Worm (Caenorhabditis elegans): ENCODE data around the gene T10B10.4.
A peak's percentile ranks its signal among the peaks of the same experiment; 100 is the strongest.

Gene T10B10.4

DNA sequence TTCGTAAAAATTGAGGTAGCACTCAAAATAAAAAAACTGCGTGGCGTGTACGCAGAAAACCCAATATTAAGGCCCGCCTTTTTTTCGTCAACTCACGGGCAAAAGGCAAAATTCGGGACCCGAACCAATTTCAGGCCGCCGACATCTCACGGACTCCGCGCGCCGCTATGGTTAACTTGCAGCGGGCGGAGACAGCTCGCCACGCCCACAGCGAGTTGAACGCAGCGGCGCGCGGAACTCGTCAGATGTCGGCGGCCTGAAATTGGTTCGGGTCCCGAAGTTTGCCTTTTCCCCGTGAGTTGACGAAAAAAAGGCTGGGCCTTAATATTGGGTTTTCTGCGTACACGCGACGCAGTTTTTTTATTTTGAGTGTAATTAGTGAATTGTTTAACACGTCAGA, 31.2 kb downstream of the T10B10.4 start:
- TF ChIP-seq bed-1 (GFP tag; IDR thresholded peaks at IDR 0.05), result 0 out of 2 replicates have a peak, but pooled peaks have one; percentile 45
- TF ChIP-seq lin-54 (GFP tag; optimal IDR thresholded peaks at IDR 0.05), result no peak
- TF ChIP-seq snpc-4 (GFP tag; optimal IDR thresholded peaks at IDR 0.05), result no peak
- TF ChIP-seq snpc-4 (tag; optimal IDR thresholded peaks at IDR 0.05), result peak in 2 of 4 experiments; percentile 45 to 73

DNA sequence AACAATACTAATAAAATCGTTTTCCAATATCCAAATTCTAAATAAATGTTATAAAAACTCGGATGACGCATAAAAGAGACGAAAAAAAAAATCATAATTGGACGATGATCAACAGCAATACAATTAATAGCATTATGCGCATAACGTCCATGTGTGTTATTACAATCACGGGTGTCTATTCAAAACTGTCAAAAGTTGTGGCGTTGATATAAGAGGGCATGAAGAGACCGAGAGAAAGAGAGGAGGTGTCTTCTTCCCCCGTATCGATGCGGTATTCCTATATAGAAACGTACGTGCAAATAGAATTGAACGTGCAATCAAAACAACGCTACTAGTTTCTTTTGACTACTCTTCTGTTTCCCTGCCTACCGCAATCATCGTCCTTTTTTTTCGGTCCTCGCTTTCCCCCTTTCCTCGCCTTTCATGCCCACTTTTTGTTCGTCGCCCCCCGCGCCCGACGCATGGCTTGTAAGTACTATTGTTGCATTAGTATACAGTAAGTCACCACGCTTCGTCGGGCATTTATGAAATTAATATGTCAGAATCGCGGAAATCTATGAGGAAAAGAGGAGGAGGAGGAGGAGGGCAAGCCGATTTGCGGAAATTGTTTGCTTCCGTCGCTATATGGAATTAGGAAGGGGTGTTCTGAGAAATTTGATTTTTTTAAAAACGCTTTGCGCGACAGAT, 32.1 kb downstream of the T10B10.4 start:
- TF ChIP-seq cebp-1 (GFP tag; IDR thresholded peaks at IDR 0.05) (no peak), cebp-1 (tag; optimal IDR thresholded peaks at IDR 0.05) (peak; percentile 26), mcd-1 (GFP tag; IDR thresholded peaks at IDR 0.05) (no peak), ceh-27 (GFP tag; optimal IDR thresholded peaks at IDR 0.05) (peak; percentile 22), ztf-18 (tag; optimal IDR thresholded peaks at IDR 0.05) (no peak), nhr-80 (tag; optimal IDR thresholded peaks at IDR 0.05) (peak; percentile 77), hmg-1.2 (GFP tag; IDR thresholded peaks at IDR 0.05) (peak; percentile 54; the same call in 1 of the 2 replicates), ekl-4 (GFP tag; IDR thresholded peaks at IDR 0.05) (no peak), dox-1 (GFP tag; IDR thresholded peaks at IDR 0.05) (0 out of 2 replicates have a peak, but pooled peaks have one; percentile 35), lin-40 (tag; optimal IDR thresholded peaks at IDR 0.05) (peak; percentile 12), zfh-2 (GFP tag; conservative IDR thresholded peaks at IDR 0.05) (peak; percentile 36; the same call in 1 of the 2 replicates), tbp1 (GFP tag; optimal IDR thresholded peaks at IDR 0.05) (peak; percentile 25), let-607 (tag; optimal IDR thresholded peaks at IDR 0.05) (peak in 1 of 2 experiments; percentile 6), sdz-38 (tag; optimal IDR thresholded peaks at IDR 0.05) (no peak)

DNA sequence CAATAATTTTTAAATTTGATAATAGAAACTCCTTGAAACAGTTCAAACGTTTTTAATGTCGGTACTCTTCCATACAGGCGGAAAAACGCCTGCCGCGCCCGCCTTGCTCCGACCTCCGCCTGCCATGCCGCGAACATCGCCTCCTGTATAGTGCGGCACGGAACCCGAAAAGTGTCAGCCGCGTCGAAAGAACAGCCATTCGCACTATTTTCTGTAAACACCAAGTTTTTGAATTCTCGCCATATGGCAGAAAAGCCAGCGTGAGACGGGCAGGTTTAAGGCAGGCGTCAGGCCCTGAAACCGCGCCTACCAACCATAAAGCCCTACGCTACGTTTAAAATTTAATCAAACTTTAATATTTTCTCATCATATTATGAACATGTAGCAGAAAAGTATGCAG, 32.9 kb downstream of the T10B10.4 start:
- TF ChIP-seq Y56A3A.18 (GFP tag; IDR thresholded peaks at IDR 0.05) (no peak), zfh-2 (GFP tag; conservative IDR thresholded peaks at IDR 0.05) (peak; percentile 63), tbp1 (GFP tag; optimal IDR thresholded peaks at IDR 0.05) (no peak), snpc-4 (GFP tag; optimal IDR thresholded peaks at IDR 0.05) (no peak), snpc-4 (tag; optimal IDR thresholded peaks at IDR 0.05) (peak in 3 of 4 experiments; percentile 54 to 83 (median 74)), F57C9.4 (tag; optimal IDR thresholded peaks at IDR 0.05) (no peak), rpc-1 (optimal IDR thresholded peaks at IDR 0.05) (no peak), rpc-1 (tag; optimal IDR thresholded peaks at IDR 0.05) (no peak), pbrm-1 (GFP tag; IDR thresholded peaks at IDR 0.05) (0 out of 2 replicates have a peak, but pooled peaks have one; percentile 37), ceh-27 (GFP tag; optimal IDR thresholded peaks at IDR 0.05) (no peak), pha-4 (tag; optimal IDR thresholded peaks at IDR 0.05) (no peak), dox-1 (GFP tag; IDR thresholded peaks at IDR 0.05) (no peak), mel-28 (tag; optimal IDR thresholded peaks at IDR 0.05; ENCODE audit: borderline replicate concordance) (no peak)

DNA sequence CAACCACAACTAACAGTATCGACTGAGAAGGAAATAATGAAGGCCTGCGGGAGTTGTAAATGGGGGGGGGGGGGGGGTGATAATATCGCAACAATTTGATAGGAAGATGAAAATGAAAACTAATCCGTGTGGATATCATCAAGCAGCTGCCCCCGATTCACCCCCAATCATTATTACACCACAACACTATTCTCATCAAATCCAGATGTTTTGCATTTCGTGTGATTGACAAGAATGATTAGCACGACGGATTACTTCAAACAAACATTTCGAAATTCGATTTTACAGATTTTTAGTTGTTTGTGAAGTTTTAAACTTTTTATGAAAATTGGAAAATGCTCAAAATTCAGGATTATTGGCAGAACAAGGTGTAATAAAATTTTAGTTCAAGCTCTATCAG, 34.2 kb downstream of the T10B10.4 start:
- TF ChIP-seq snpc-1.3 (tag; optimal IDR thresholded peaks at IDR 0.05; ENCODE audit: insufficient read depth) (no peak), B0035.1 (tag; optimal IDR thresholded peaks at IDR 0.05) (no peak), B0336.3 (GFP tag; IDR thresholded peaks at IDR 0.05) (no peak), hmg-20 (GFP tag; IDR thresholded peaks at IDR 0.05) (no peak), ztf-28 (GFP tag; IDR thresholded peaks at IDR 0.05) (no peak), ama-1 (optimal IDR thresholded peaks at IDR 0.05) (no peak), ama-1 (GFP tag; optimal IDR thresholded peaks at IDR 0.05) (no peak), ets-4 (GFP tag; optimal IDR thresholded peaks at IDR 0.05) (no peak), nfya-2 (GFP tag; IDR thresholded peaks at IDR 0.05) (no peak)

All from whole organism, young adult.